Fruit fly (Drosophila melanogaster) whole organism: ENCODE data around the gene Fancl.

ENCODE experiments used
- CG8478 ChIP-seq: fragments of >200 bp; optimal IDR thresholded peaks from 2 replicates; lab custom pipeline; 2018; ENCODE audit warnings: inconsistent platforms
- Dll ChIP-seq: fragments of >200 bp; optimal IDR thresholded peaks from 2 replicates; lab custom pipeline; 2017
- EcR ChIP-seq, 2 experiments: fragments of >200 bp; optimal IDR thresholded peaks; 2 replicates each; lab custom pipeline; 2017; ENCODE audit warnings: missing biosample characterization in 2 of 2, missing genetic modification characterization in 2 of 2, missing genetic modification reagents in 2 of 2
- pan ChIP-seq: fragments of >200 bp; optimal IDR thresholded peaks from 2 replicates; lab custom pipeline; 2017
- psq ChIP-seq: fragments of >200 bp; optimal IDR thresholded peaks from 2 replicates; lab custom pipeline; 2017
- usp ChIP-seq: fragments of >200 bp; optimal IDR thresholded peaks from 2 replicates; lab custom pipeline; 2017; ENCODE audit warnings: missing biosample characterization, missing genetic modification characterization, mixed read lengths

dm6 chr3R:10097531-10098295 is 45.0 kb upstream of the Fancl start:
- TF ChIP-seq usp (no peak), Dll (no peak), pan (lab: Kevin White, UChicago) (no peak), CG8478 (lab: Kevin White, UChicago) (no peak), psq (lab: Kevin White, UChicago) (no peak), EcR (GFP tag; optimal IDR thresholded peaks at IDR 0.05; lab: Kevin White, UChicago) (no peak)
